Fruit fly (Drosophila melanogaster) whole organism, pupa: ENCODE results near the gene alpha4GT2.

Experiments
- CG10348 ChIP-seq: fragments of 200-800 bp; sonication (Bioruptor generic); IDR thresholded peaks from 2 replicates; pipeline ENCODE4 v1.3.6; 2022; ENCODE audit warnings: missing biosample characterization, missing genetic modification characterization
- CG13204 ChIP-seq: fragments of 200-800 bp; sonication (Bioruptor generic); optimal IDR thresholded peaks from 2 replicates; lab custom pipeline; 2018; ENCODE audit warnings: missing biosample characterization, mild to moderate bottlenecking, missing genetic modification characterization, moderate library complexity
- CG14655 ChIP-seq: fragments of 200-800 bp; sonication (Bioruptor generic); optimal IDR thresholded peaks from 3 replicates; lab custom pipeline; 2017; ENCODE audit warnings: mild to moderate bottlenecking, missing biosample characterization, missing genetic modification reagents, missing genetic modification characterization
- CG32121 ChIP-seq: fragments of 200-800 bp; sonication (Bioruptor generic); IDR thresholded peaks from 2 replicates; pipeline ENCODE4 v1.3.6; 2022; ENCODE audit warnings: missing biosample characterization, missing genetic modification characterization
- CG34367 ChIP-seq: fragments of 200-800 bp; sonication (Bioruptor generic); optimal IDR thresholded peaks from 2 replicates; lab custom pipeline; 2018; ENCODE audit warnings: missing biosample characterization, mild to moderate bottlenecking, missing genetic modification characterization
- CG4496 ChIP-seq: fragments of 200-800 bp; sonication (Bioruptor generic); IDR thresholded peaks from 3 replicates; pipeline ENCODE4 v1.3.6; 2022; ENCODE audit warnings: missing biosample characterization, missing genetic modification characterization
- CG8159 ChIP-seq: fragments of 200-800 bp; sonication (Bioruptor generic); optimal IDR thresholded peaks from 3 replicates; lab custom pipeline; 2018; ENCODE audit warnings: missing biosample characterization, mild to moderate bottlenecking, missing genetic modification characterization, moderate library complexity
- CG8301 ChIP-seq: fragments of 200-800 bp; sonication (Bioruptor generic); optimal IDR thresholded peaks from 2 replicates; lab custom pipeline; 2018; ENCODE audit warnings: missing biosample characterization, mild to moderate bottlenecking, missing genetic modification characterization
- CG9948 ChIP-seq: fragments of 200-800 bp; sonication (Bioruptor generic); optimal IDR thresholded peaks from 2 replicates; lab custom pipeline; 2018; ENCODE audit warnings: missing biosample characterization, mild to moderate bottlenecking, missing genetic modification characterization, moderate library complexity
- D1 ChIP-seq: fragments of 200-800 bp; sonication (Bioruptor generic); optimal IDR thresholded peaks from 2 replicates; lab custom pipeline; 2018; ENCODE audit warnings: missing biosample characterization, mild to moderate bottlenecking, missing genetic modification characterization, moderate library complexity
- Pif1B ChIP-seq: fragments of 200-800 bp; sonication (Bioruptor generic); optimal IDR thresholded peaks from 3 replicates; lab custom pipeline; 2016; ENCODE audit warnings: missing biosample characterization, missing genetic modification characterization
- Snoo ChIP-seq: fragments of 200-800 bp; sonication (Bioruptor generic); optimal IDR thresholded peaks from 3 replicates; lab custom pipeline; 2017; ENCODE audit warnings: missing biosample characterization, mild to moderate bottlenecking, missing genetic modification characterization, inconsistent platforms

DNA sequence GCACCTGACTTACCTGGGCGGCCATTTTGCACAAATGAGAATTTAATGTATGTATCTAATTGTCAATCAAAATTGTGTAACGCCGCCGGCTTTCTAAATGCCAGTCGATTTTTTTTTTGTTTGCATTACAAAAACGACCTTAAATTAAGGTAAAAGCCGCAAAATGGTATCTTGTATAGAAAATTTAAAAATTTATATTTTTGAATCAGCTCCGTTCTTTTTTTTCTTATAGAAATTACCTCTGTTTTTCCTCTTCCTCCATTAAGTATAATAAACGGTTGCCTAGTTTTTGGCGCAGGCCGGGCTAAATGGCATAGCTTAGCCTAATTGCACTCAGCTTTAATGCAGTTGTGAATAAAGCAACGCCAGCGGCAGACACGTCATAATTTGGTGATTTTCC is 44.8 kb upstream of the alpha4GT2 start, which contains the start of gene CG4960:
- TF ChIP-seq CG13204 (GFP tag; lab: Kevin White, UChicago) (no peak), CG9948 (tag; lab: Kevin White, UChicago) (no peak), D1 (tag; lab: Kevin White, UChicago) (no peak), Pif1B (GFP tag; lab: Kevin White, UChicago) (no peak), CG8159 (tag; lab: Kevin White, UChicago) (no peak), CG32121 (GFP tag; lab: Robert Waterston, UW) (no peak), CG34367 (no peak), CG14655 (GFP tag; lab: Kevin White, UChicago) (no peak), Snoo (no peak), CG10348 (GFP tag; lab: Robert Waterston, UW) (no peak), CG8301 (tag; lab: Kevin White, UChicago) (no peak), CG4496 (GFP tag; lab: Robert Waterston, UW) (no peak)
